Fruit fly (Drosophila melanogaster) whole organism, embryonic: ENCODE results near the gene CG10874.
A peak's percentile ranks its signal among the peaks of the same experiment; 100 is the strongest.

ENCODE experiments used
- Blimp-1 ChIP-seq: fragments of 200-800 bp; sonication (Bioruptor generic); optimal IDR thresholded peaks from 3 replicates; lab custom pipeline; 2018; ENCODE audit warnings: missing biosample characterization, missing genetic modification characterization, mild to moderate bottlenecking, moderate library complexity, missing genetic modification reagents
- CG10274 ChIP-seq: fragments of 200-800 bp; sonication (Bioruptor generic); optimal IDR thresholded peaks from 3 replicates; lab custom pipeline; 2017; ENCODE audit warnings: missing biosample characterization, mild to moderate bottlenecking, missing genetic modification characterization
- CG11456 ChIP-seq: fragments of 200-800 bp; sonication (Bioruptor generic); IDR thresholded peaks from 3 replicates; pipeline ENCODE4 v1.3.6; 2022; ENCODE audit warnings: missing biosample characterization, missing genetic modification characterization
- CG12219 ChIP-seq: fragments of 200-800 bp; sonication (Bioruptor generic); optimal IDR thresholded peaks from 3 replicates; lab custom pipeline; 2018; ENCODE audit warnings: missing biosample characterization, mild to moderate bottlenecking, missing genetic modification characterization
- CG12942 ChIP-seq: fragments of 200-800 bp; sonication (Bioruptor generic); optimal IDR thresholded peaks from 3 replicates; lab custom pipeline; 2016; ENCODE audit warnings: missing biosample characterization, missing genetic modification characterization
- CG13424 ChIP-seq: fragments of 200-800 bp; sonication (Bioruptor generic); optimal IDR thresholded peaks from 2 replicates; lab custom pipeline; 2019; ENCODE audit warnings: missing biosample characterization, mild to moderate bottlenecking, missing genetic modification characterization, moderate library complexity
- CG16779 ChIP-seq: fragments of 200-800 bp; sonication (Bioruptor generic); IDR thresholded peaks from 2 replicates; pipeline ENCODE4 v1.3.6; 2022; ENCODE audit warnings: missing biosample characterization, missing genetic modification characterization
- CG17912 ChIP-seq: fragments of 200-800 bp; sonication (Bioruptor generic); optimal IDR thresholded peaks from 2 replicates; lab custom pipeline; 2018; ENCODE audit warnings: missing biosample characterization, mild to moderate bottlenecking, missing genetic modification characterization
- CG18764 ChIP-seq: fragments of 200-800 bp; sonication (Bioruptor generic); optimal IDR thresholded peaks from 3 replicates; lab custom pipeline; 2016; ENCODE audit warnings: missing biosample characterization, missing genetic modification characterization
- CG2199 ChIP-seq: fragments of 200-800 bp; sonication (Bioruptor generic); IDR thresholded peaks from 3 replicates; pipeline ENCODE4 v1.3.6; 2022; ENCODE audit warnings: missing biosample characterization, missing genetic modification characterization
- CG30431 ChIP-seq: fragments of 200-800 bp; sonication (Bioruptor generic); optimal IDR thresholded peaks from 2 replicates; lab custom pipeline; 2017; ENCODE audit warnings: missing biosample characterization, missing genetic modification characterization
- CG33557 ChIP-seq: fragments of 200-800 bp; sonication (Bioruptor generic); optimal IDR thresholded peaks from 2 replicates; lab custom pipeline; 2019; ENCODE audit warnings: missing biosample characterization, mild to moderate bottlenecking, missing genetic modification characterization, moderate library complexity
- CG4404 ChIP-seq: fragments of 200-800 bp; sonication (Bioruptor generic); IDR thresholded peaks from 2 replicates; pipeline ENCODE4 v1.3.6; 2022; ENCODE audit warnings: missing biosample characterization, missing genetic modification characterization
- CG4820 ChIP-seq: fragments of 200-800 bp; sonication (Bioruptor generic); optimal IDR thresholded peaks from 3 replicates; lab custom pipeline; 2016; ENCODE audit warnings: missing biosample characterization, missing genetic modification characterization
- CG6254 ChIP-seq: fragments of 200-800 bp; sonication (Bioruptor generic); optimal IDR thresholded peaks from 3 replicates; lab custom pipeline; 2017; ENCODE audit warnings: mild to moderate bottlenecking, missing biosample characterization, missing genetic modification reagents, missing genetic modification characterization
- CG6654 ChIP-seq: fragments of 200-800 bp; sonication (Bioruptor generic); optimal IDR thresholded peaks from 2 replicates; lab custom pipeline; 2017; ENCODE audit warnings: missing biosample characterization, mild to moderate bottlenecking, missing genetic modification characterization
- CG6765 ChIP-seq: fragments of 200-800 bp; sonication (Bioruptor generic); optimal IDR thresholded peaks from 3 replicates; lab custom pipeline; 2017; ENCODE audit warnings: missing biosample characterization, mild to moderate bottlenecking, missing genetic modification characterization
- CG6791 ChIP-seq: fragments of 200-800 bp; sonication (Bioruptor generic); IDR thresholded peaks from 3 replicates; pipeline ENCODE4 v1.3.6; 2022; ENCODE audit warnings: missing biosample characterization, missing genetic modification characterization; ENCODE audit not compliant: partially characterized antibody
- CG6813 ChIP-seq: fragments of 200-800 bp; sonication (Bioruptor generic); optimal IDR thresholded peaks from 2 replicates; lab custom pipeline; 2017; ENCODE audit warnings: missing biosample characterization, missing genetic modification characterization, mild to moderate bottlenecking, moderate library complexity, missing genetic modification reagents
- CG7839 ChIP-seq: fragments of 200-800 bp; sonication (Bioruptor generic); optimal IDR thresholded peaks from 3 replicates; lab custom pipeline; 2018; ENCODE audit warnings: missing biosample characterization, mild to moderate bottlenecking, missing genetic modification characterization, moderate library complexity
- CG8388 ChIP-seq: fragments of 200-800 bp; sonication (Bioruptor generic); optimal IDR thresholded peaks from 2 replicates; lab custom pipeline; 2019; ENCODE audit warnings: missing biosample characterization, mild to moderate bottlenecking, missing genetic modification characterization, moderate library complexity
- CG9437 ChIP-seq: fragments of 200-800 bp; sonication (Bioruptor generic); optimal IDR thresholded peaks from 2 replicates; lab custom pipeline; 2018; ENCODE audit warnings: missing biosample characterization, mild to moderate bottlenecking, missing genetic modification characterization
- Drgx ChIP-seq: fragments of 200-800 bp; sonication (Bioruptor generic); IDR thresholded peaks from 2 replicates; pipeline ENCODE4 v1.3.6; 2022; ENCODE audit warnings: missing biosample characterization, missing genetic modification characterization
- HLH3B ChIP-seq: fragments of 200-800 bp; sonication (Bioruptor generic); IDR thresholded peaks from 2 replicates; pipeline ENCODE4 v1.3.6; 2022; ENCODE audit warnings: missing biosample characterization, missing genetic modification characterization
- HLHmδ ChIP-seq: fragments of 200-800 bp; sonication (Bioruptor generic); optimal IDR thresholded peaks from 2 replicates; lab custom pipeline; 2018; ENCODE audit warnings: missing biosample characterization, mild to moderate bottlenecking, missing genetic modification characterization, moderate library complexity
- Oli ChIP-seq: fragments of 200-800 bp; sonication (Bioruptor generic); optimal IDR thresholded peaks from 2 replicates; lab custom pipeline; 2018; ENCODE audit warnings: missing biosample characterization, mild to moderate bottlenecking, missing genetic modification characterization, moderate library complexity
- Ravus ChIP-seq: fragments of 200-800 bp; sonication (Bioruptor generic); IDR thresholded peaks from 2 replicates; pipeline ENCODE4 v1.3.6; 2022; ENCODE audit warnings: missing biosample characterization, missing genetic modification characterization
- TFAM ChIP-seq: fragments of 200-800 bp; sonication (Bioruptor generic); optimal IDR thresholded peaks from 2 replicates; lab custom pipeline; 2017; ENCODE audit warnings: missing biosample characterization, missing genetic modification characterization, inconsistent platforms
- Usf ChIP-seq: fragments of 200-800 bp; sonication (Bioruptor generic); optimal IDR thresholded peaks from 2 replicates; lab custom pipeline; 2017; ENCODE audit warnings: missing genotype, missing biosample characterization, missing genetic modification characterization
- ab ChIP-seq: fragments of 200-800 bp; sonication (Bioruptor generic); optimal IDR thresholded peaks from 2 replicates; lab custom pipeline; 2016; ENCODE audit warnings: missing biosample characterization, missing genetic modification characterization
- bowl ChIP-seq: fragments of 200-800 bp; sonication (Bioruptor generic); IDR thresholded peaks from 2 replicates; pipeline ENCODE4 v1.3.6; 2022; ENCODE audit warnings: missing biosample characterization, missing genetic modification characterization
- crol ChIP-seq: fragments of 200-800 bp; sonication (Bioruptor generic); IDR thresholded peaks from 2 replicates; pipeline ENCODE4 v1.3.6; 2022; ENCODE audit warnings: missing biosample characterization, missing genetic modification characterization
- crp ChIP-seq, 2 experiments: fragments of 200-800 bp; sonication (Bioruptor generic); optimal IDR thresholded peaks; 2 replicates in 1 of 2; 3 replicates in 1 of 2; lab custom pipeline; 2017; ENCODE audit warnings: missing biosample characterization in 2 of 2, missing genetic modification characterization in 2 of 2, mild to moderate bottlenecking in 1 of 2, moderate library complexity in 1 of 2
- gem ChIP-seq: fragments of 200-800 bp; sonication (Bioruptor generic); optimal IDR thresholded peaks from 2 replicates; lab custom pipeline; 2019; ENCODE audit warnings: missing biosample characterization, mild to moderate bottlenecking, missing genetic modification characterization, moderate library complexity
- gro ChIP-seq: fragments of 200-800 bp; sonication (Bioruptor generic); optimal IDR thresholded peaks from 2 replicates; lab custom pipeline; 2016; ENCODE audit warnings: missing biosample characterization, missing genetic modification characterization
- insv ChIP-seq, 2 experiments: fragments of 200-800 bp; sonication (Bioruptor generic); optimal IDR thresholded peaks; 3 replicates each; lab custom pipeline; 2016 to 2018; ENCODE audit warnings: missing biosample characterization in 2 of 2, missing genetic modification characterization in 2 of 2
- jing ChIP-seq: fragments of 200-800 bp; sonication (Bioruptor generic); optimal IDR thresholded peaks from 2 replicates; lab custom pipeline; 2018; ENCODE audit warnings: missing biosample characterization, mild to moderate bottlenecking, missing genetic modification characterization
- lab ChIP-seq: fragments of 200-800 bp; sonication (Bioruptor generic); optimal IDR thresholded peaks from 3 replicates; lab custom pipeline; 2017; ENCODE audit warnings: missing biosample characterization, missing genetic modification characterization, mild to moderate bottlenecking, moderate library complexity, missing genetic modification reagents
- lmd ChIP-seq: fragments of 200-800 bp; sonication (Bioruptor generic); IDR thresholded peaks from 2 replicates; pipeline ENCODE4 v1.3.6; 2022; ENCODE audit warnings: missing biosample characterization, missing genetic modification characterization
- odd ChIP-seq: fragments of 200-800 bp; sonication (Bioruptor generic); optimal IDR thresholded peaks from 2 replicates; lab custom pipeline; 2017; ENCODE audit warnings: missing biosample characterization, mild to moderate bottlenecking, missing genetic modification characterization
- org-1 ChIP-seq: fragments of 200-800 bp; sonication (Bioruptor generic); optimal IDR thresholded peaks from 2 replicates; lab custom pipeline; 2017; ENCODE audit warnings: missing biosample characterization, missing genetic modification characterization
- otp ChIP-seq: fragments of 200-800 bp; sonication (Bioruptor generic); IDR thresholded peaks from 3 replicates; pipeline ENCODE4, ENCODE4 v1.3.6; 2022; ENCODE audit warnings: missing biosample characterization, missing genetic modification characterization
- prd ChIP-seq, 3 experiments: fragments of >200 bp in 2 of 3; fragments of 200-800 bp in 1 of 3; sonication (Bioruptor generic) in 1 of 3; optimal IDR thresholded peaks in 2 of 3; IDR thresholded peaks in 1 of 3; 2 replicates in 2 of 3; 3 replicates in 1 of 3; pipeline versions ENCODE4 v1.3.6 to Lab custom; 2017 to 2022; ENCODE audit warnings: missing biosample characterization in 1 of 3, missing genetic modification characterization in 1 of 3
- repo ChIP-seq: fragments of 200-800 bp; sonication (Bioruptor generic); optimal IDR thresholded peaks from 2 replicates; lab custom pipeline; 2016; ENCODE audit warnings: missing biosample characterization, missing genetic modification characterization
- sens ChIP-seq: fragments of 200-800 bp; sonication (Bioruptor generic); peaks from one replicate; lab custom pipeline; 2016; ENCODE audit warnings: missing biosample characterization, missing genetic modification characterization
- sens-2 ChIP-seq: fragments of 200-800 bp; sonication (Bioruptor generic); IDR thresholded peaks from 2 replicates; pipeline ENCODE4 v1.3.6; 2022; ENCODE audit warnings: missing biosample characterization, missing genetic modification characterization
- sisA ChIP-seq: fragments of 200-800 bp; sonication (Bioruptor generic); IDR thresholded peaks from 2 replicates; pipeline ENCODE4 v1.3.6; 2022; ENCODE audit warnings: missing biosample characterization, missing genetic modification characterization
- unc-4 ChIP-seq: fragments of 200-800 bp; sonication (Bioruptor generic); IDR thresholded peaks from 2 replicates; pipeline ENCODE4 v1.3.6; 2022; ENCODE audit warnings: missing biosample characterization, missing genetic modification characterization; ENCODE audit not compliant: partially characterized antibody

CG10874 gene

dm6 chr2L:2164520-2165237 lies 27.5 kb downstream of the CG10874 start (continued):
- TF ChIP-seq org-1 (peak; percentile 58), CG8388 (GFP tag; lab: Kevin White, UChicago) (peak; percentile 68), sens (peak; percentile 95), sens-2 (GFP tag; lab: Robert Waterston, UW) (peak; percentile 45; the same call in 1 of the 2 replicates), unc-4 (GFP tag; lab: Robert Waterston, UW) (no peak), lmd (GFP tag; lab: Robert Waterston, UW) (peak; percentile 26; the same call in 1 of the 2 replicates), CG13424 (tag; lab: Kevin White, UChicago) (peak; percentile 60), CG6791 (GFP tag; lab: Robert Waterston, UW) (no peak), CG6765 (GFP tag; lab: Kevin White, UChicago) (no peak), CG12942 (GFP tag; lab: Kevin White, UChicago) (peak; percentile 44), repo (peak; percentile 26), odd (GFP tag; lab: Kevin White, UChicago) (peak; percentile 47), ab (peak; percentile 38), CG7839 (peak; percentile 59), crol (GFP tag; lab: Robert Waterston, UW) (peak; percentile 93), Blimp-1 (GFP tag; lab: Kevin White, UChicago) (peak; percentile 63), Drgx (GFP tag; lab: Robert Waterston, UW) (peak; percentile 75), otp (GFP tag; lab: Robert Waterston, UW) (peak; percentile 81; the same call in 2 of the 3 replicates), CG11456 (GFP tag; lab: Robert Waterston, UW) (no peak), Ravus (GFP tag; lab: Robert Waterston, UW) (0 out of 2 replicates have a peak, but pooled peaks have one; percentile 1), CG6813 (GFP tag; lab: Kevin White, UChicago) (peak; percentile 69), CG4820 (GFP tag; lab: Kevin White, UChicago) (peak; percentile 72), CG33557 (GFP tag; lab: Kevin White, UChicago) (peak; percentile 90), crp (GFP tag; optimal IDR thresholded peaks at IDR 0.05; lab: Kevin White, UChicago) (no peak), jing (GFP tag; lab: Kevin White, UChicago) (peak; percentile 31), Usf (peak; percentile 69), CG30431 (peak; percentile 66), HLHmδ (no peak), CG18764 (GFP tag; lab: Kevin White, UChicago) (peak; percentile 50), insv (GFP tag; optimal IDR thresholded peaks at IDR 0.05; lab: Kevin White, UChicago) (peak in 1 of 2 experiments; percentile 32), HLH3B (GFP tag; lab: Robert Waterston, UW) (peak; percentile 36; the same call in 1 of the 2 replicates), CG9437 (GFP tag; lab: Kevin White, UChicago) (peak; percentile 9), gro (GFP tag; lab: Kevin White, UChicago) (no peak), CG6254 (peak; percentile 72), TFAM (GFP tag; lab: Kevin White, UChicago) (no peak), lab (GFP tag; lab: Kevin White, UChicago) (peak; percentile 6), CG6654 (GFP tag; lab: Kevin White, UChicago) (no peak), CG12219 (GFP tag; lab: Kevin White, UChicago) (peak; percentile 61), gem (tag; lab: Kevin White, UChicago) (peak; percentile 74), Oli (peak; percentile 60), bowl (GFP tag; lab: Robert Waterston, UW) (no peak), CG10274 (GFP tag; lab: Kevin White, UChicago) (no peak), CG17912 (no peak), CG16779 (no peak), CG2199 (GFP tag; lab: Robert Waterston, UW) (peak; percentile 66; the same call in 2 of the 3 replicates), CG4404 (GFP tag; lab: Robert Waterston, UW) (peak; percentile 93), prd (optimal IDR thresholded peaks at IDR 0.05; lab: Kevin White, UChicago) (no peak), prd (GFP tag; IDR thresholded peaks at IDR 0.05; lab: Robert Waterston, UW) (peak; percentile 96), sisA (GFP tag; lab: Robert Waterston, UW) (peak; percentile 60)
